Worm (Caenorhabditis elegans) whole organism, young adult: ENCODE results near the gene VM106R.1.

ENCODE experiments used
- B0019.2 ChIP-seq: fragments of 200-800 bp; sonication (Bioruptor generic); conservative IDR thresholded peaks from 2 replicates; pipeline ENCODE4 v1.3.6; 2022; ENCODE audit warnings: missing genetic modification reagents, missing genetic modification characterization, missing compliant biosample characterization
- B0336.3 ChIP-seq: fragments of 200-800 bp; sonication (Bioruptor generic); IDR thresholded peaks from 2 replicates; pipeline ENCODE4 v1.3.6; 2022; ENCODE audit warnings: missing genetic modification characterization, missing compliant biosample characterization
- C17E4.6 ChIP-seq: fragments of 200-800 bp; sonication (Bioruptor generic); IDR thresholded peaks from 2 replicates; pipeline ENCODE4 v1.3.6; 2022; ENCODE audit warnings: missing genetic modification reagents, missing genetic modification characterization, missing compliant biosample characterization
- D2030.7 ChIP-seq: fragments of 200-800 bp; sonication (Bioruptor generic); IDR thresholded peaks from 2 replicates; pipeline ENCODE4 v1.3.6; 2022; ENCODE audit warnings: missing genetic modification reagents, missing genetic modification characterization, missing compliant biosample characterization
- F22D6.2 ChIP-seq: sonication (generic microtip); optimal IDR thresholded peaks from 2 replicates; lab custom pipeline; 2016; ENCODE audit warnings: mild to moderate bottlenecking, missing genetic modification characterization, missing compliant biosample characterization
- F33H1.4 ChIP-seq: fragments of 200-800 bp; sonication (Bioruptor generic); IDR thresholded peaks from 2 replicates; pipeline ENCODE4 v1.3.6; 2022; ENCODE audit warnings: missing genetic modification reagents, missing genetic modification characterization, missing compliant biosample characterization
- F52B5.7 ChIP-seq: sonication (generic microtip); optimal IDR thresholded peaks from 2 replicates; lab custom pipeline; 2016; ENCODE audit warnings: mild to moderate bottlenecking, missing genetic modification characterization, missing compliant biosample characterization
- K12H6.12 ChIP-seq: fragments of 200-800 bp; sonication (Bioruptor generic); optimal IDR thresholded peaks from 2 replicates; lab custom pipeline; 2018; ENCODE audit warnings: mild to moderate bottlenecking, missing genetic modification characterization, missing compliant biosample characterization
- T26A5.8 ChIP-seq: sonication (generic microtip); optimal IDR thresholded peaks from 2 replicates; lab custom pipeline; 2016; ENCODE audit warnings: missing genetic modification characterization, missing compliant biosample characterization
- Y53F4B.3 ChIP-seq: fragments of 200-800 bp; sonication (Bioruptor generic); IDR thresholded peaks from 2 replicates; pipeline ENCODE4 v1.3.6; 2022; ENCODE audit warnings: missing genetic modification reagents, missing genetic modification characterization, missing compliant biosample characterization
- Y56A3A.18 ChIP-seq: fragments of 200-800 bp; sonication (Bioruptor generic); IDR thresholded peaks from 2 replicates; pipeline ENCODE4 v1.3.6; 2022; ENCODE audit warnings: missing genetic modification reagents, missing genetic modification characterization, missing compliant biosample characterization
- Y79H2A.3 ChIP-seq: fragments of 200-800 bp; sonication (Bioruptor generic); conservative IDR thresholded peaks from 2 replicates; pipeline ENCODE4 v1.3.6; 2022; ENCODE audit warnings: missing genetic modification reagents, missing genetic modification characterization, missing compliant biosample characterization
- Y95B8A.8 ChIP-seq: fragments of 200-800 bp; sonication (Bioruptor generic); IDR thresholded peaks from 2 replicates; pipeline ENCODE4 v1.3.6; 2022; ENCODE audit warnings: missing genetic modification reagents, missing genetic modification characterization, missing compliant biosample characterization
- akir-1 ChIP-seq: fragments of 200-800 bp; sonication (Bioruptor generic); optimal IDR thresholded peaks from 2 replicates; lab custom pipeline; 2018; ENCODE audit warnings: mild to moderate bottlenecking, missing genetic modification characterization, moderate library complexity, missing compliant biosample characterization
- athp-1 ChIP-seq: sonication (generic microtip); optimal IDR thresholded peaks from 2 replicates; lab custom pipeline; 2017; ENCODE audit warnings: mild to moderate bottlenecking, missing genetic modification characterization, missing compliant biosample characterization
- attf-5 ChIP-seq: fragments of 200-800 bp; sonication (Bioruptor generic); optimal IDR thresholded peaks from 2 replicates; lab custom pipeline; 2018; ENCODE audit warnings: mild to moderate bottlenecking, missing genetic modification characterization, missing compliant biosample characterization
- bed-1 ChIP-seq: fragments of 200-800 bp; sonication (Bioruptor generic); IDR thresholded peaks from 2 replicates; pipeline ENCODE4 v1.3.6; 2022; ENCODE audit warnings: missing genetic modification reagents, missing genetic modification characterization, missing compliant biosample characterization
- ceh-58 ChIP-seq: fragments of 200-800 bp; sonication (Bioruptor generic); IDR thresholded peaks from 2 replicates; pipeline ENCODE4 v1.3.6; 2022; ENCODE audit warnings: missing genetic modification characterization, missing compliant biosample characterization
- ceh-91 ChIP-seq: fragments of 200-800 bp; sonication (Bioruptor generic); IDR thresholded peaks from 2 replicates; pipeline ENCODE4 v1.3.6; 2022; ENCODE audit warnings: missing genetic modification reagents, missing genetic modification characterization, missing compliant biosample characterization
- chd-7 ChIP-seq: sonication (generic microtip); optimal IDR thresholded peaks from 2 replicates; lab custom pipeline; 2016; ENCODE audit warnings: mild to moderate bottlenecking, missing genetic modification characterization, moderate library complexity, missing compliant biosample characterization
- die-1 ChIP-seq: sonication (generic microtip); optimal IDR thresholded peaks from 2 replicates; lab custom pipeline; 2016; ENCODE audit warnings: missing genotype, mild to moderate bottlenecking, missing genetic modification characterization, missing compliant biosample characterization
- efl-1 ChIP-seq: fragments of 150-350 bp; optimal IDR thresholded peaks from 2 replicates; lab custom pipeline; 2014; ENCODE audit warnings: missing biosample characterization, missing genetic modification reagents, missing genetic modification characterization
- ekl-4 ChIP-seq: fragments of 200-800 bp; sonication (Bioruptor generic); IDR thresholded peaks from 2 replicates; pipeline ENCODE4 v1.3.6; 2022; ENCODE audit warnings: missing genetic modification reagents, missing genetic modification characterization, missing compliant biosample characterization
- ets-4 ChIP-seq: fragments of 200-800 bp; sonication (Bioruptor generic); optimal IDR thresholded peaks from 2 replicates; lab custom pipeline; 2018; ENCODE audit warnings: mild to moderate bottlenecking, missing genetic modification characterization, missing compliant biosample characterization
- him-1 ChIP-seq: sonication (generic microtip); optimal IDR thresholded peaks from 2 replicates; lab custom pipeline; 2016; ENCODE audit warnings: missing genotype, missing genetic modification reagents, missing genetic modification characterization, missing compliant biosample characterization
- hmg-1.2 ChIP-seq: fragments of 200-800 bp; sonication (Bioruptor generic); IDR thresholded peaks from 2 replicates; pipeline ENCODE4 v1.3.6; 2022; ENCODE audit warnings: missing genetic modification reagents, missing genetic modification characterization, missing compliant biosample characterization
- lin-26 ChIP-seq: fragments of 200-800 bp; sonication (Bioruptor generic); IDR thresholded peaks from 2 replicates; pipeline ENCODE4 v1.3.6; 2022; ENCODE audit warnings: missing genetic modification reagents, missing genetic modification characterization, missing compliant biosample characterization
- lin-35 ChIP-seq, 3 experiments: fragments of 150-350 bp in 2 of 3; sonication (generic microtip) in 1 of 3; optimal IDR thresholded peaks; 2 replicates each; lab custom pipeline; 2014 to 2018; ENCODE audit warnings: missing biosample characterization in 3 of 3, missing genetic modification characterization in 3 of 3, missing genetic modification reagents in 3 of 3
- lir-1 ChIP-seq: fragments of 200-800 bp; sonication (Bioruptor generic); conservative IDR thresholded peaks from 2 replicates; pipeline ENCODE4 v1.3.6; 2022; ENCODE audit warnings: missing genetic modification reagents, missing genetic modification characterization, missing compliant biosample characterization
- lsl-1 ChIP-seq: fragments of 200-800 bp; sonication (Bioruptor generic); optimal IDR thresholded peaks from 2 replicates; lab custom pipeline; 2018; ENCODE audit warnings: mild to moderate bottlenecking, missing genetic modification characterization, moderate library complexity, missing compliant biosample characterization
- mes-4 ChIP-seq: sonication (generic microtip); optimal IDR thresholded peaks from 2 replicates; lab custom pipeline; 2016; ENCODE audit warnings: missing genotype, missing genetic modification characterization, missing compliant biosample characterization
- nhr-27 ChIP-seq: fragments of 200-800 bp; sonication (Bioruptor generic); optimal IDR thresholded peaks from 2 replicates; lab custom pipeline; 2018; ENCODE audit warnings: mild to moderate bottlenecking, missing genetic modification characterization, moderate library complexity, missing compliant biosample characterization
- rec-8 ChIP-seq, 2 experiments: sonication (generic microtip); optimal IDR thresholded peaks; 2 replicates each; lab custom pipeline; 2016; ENCODE audit warnings: mild to moderate bottlenecking in 2 of 2, missing genetic modification characterization in 2 of 2, missing genetic modification reagents in 2 of 2, missing genotype in 2 of 2, missing biosample characterization in 1 of 2, missing compliant biosample characterization in 1 of 2, moderate library complexity in 1 of 2
- repo-1 ChIP-seq: sonication (generic microtip); optimal IDR thresholded peaks from 2 replicates; lab custom pipeline; 2017; ENCODE audit warnings: mild to moderate bottlenecking, missing genetic modification characterization, missing compliant biosample characterization
- rpc-1 ChIP-seq, 2 experiments: fragments of 150-350 bp in 1 of 2; sonication (generic microtip) in 1 of 2; optimal IDR thresholded peaks; 2 replicates each; lab custom pipeline; 2014 to 2018; ENCODE audit warnings: missing biosample characterization in 1 of 2, missing genetic modification characterization in 1 of 2, missing genetic modification reagents in 1 of 2, missing genotype in 1 of 2
- snpc-1.1 ChIP-seq: sonication (generic microtip); optimal IDR thresholded peaks from 2 replicates; lab custom pipeline; 2017; ENCODE audit warnings: missing genetic modification characterization, mild to moderate bottlenecking, missing compliant biosample characterization, antibody characterized with exemption, moderate library complexity, missing genotype, missing genetic modification reagents; ENCODE audit not compliant: insufficient read depth
- snpc-4 ChIP-seq, 5 experiments: fragments of 150-350 bp in 1 of 5; sonication (generic microtip) in 4 of 5; optimal IDR thresholded peaks; 2 replicates each; lab custom pipeline; 2014 to 2018; ENCODE audit warnings: missing genetic modification characterization in 5 of 5, missing biosample characterization in 3 of 5, antibody characterized with exemption in 2 of 5, mild to moderate bottlenecking in 2 of 5, missing compliant biosample characterization in 2 of 5, missing genotype in 2 of 5, moderate library complexity in 2 of 5, missing genetic modification reagents in 1 of 5
- tbp1 ChIP-seq: fragments of 200-800 bp; sonication (Bioruptor generic); optimal IDR thresholded peaks from 2 replicates; lab custom pipeline; 2018; ENCODE audit warnings: mild to moderate bottlenecking, missing genetic modification characterization, missing compliant biosample characterization
- unc-130 ChIP-seq: sonication (generic microtip); optimal IDR thresholded peaks from 2 replicates; lab custom pipeline; 2016; ENCODE audit warnings: missing genetic modification reagents, missing genetic modification characterization, missing compliant biosample characterization
- unc-62 ChIP-seq: fragments of 150-350 bp; optimal IDR thresholded peaks from 2 replicates; lab custom pipeline; 2014; ENCODE audit warnings: missing biosample characterization, missing genetic modification reagents, missing genetic modification characterization
- xnd-1 ChIP-seq: sonication (generic microtip); optimal IDR thresholded peaks from 2 replicates; lab custom pipeline; 2016; ENCODE audit warnings: missing genotype, missing genetic modification reagents, missing genetic modification characterization, missing compliant biosample characterization
- zfh-2 ChIP-seq: fragments of 200-800 bp; sonication (Bioruptor generic); conservative IDR thresholded peaks from 2 replicates; pipeline ENCODE4 v1.3.6; 2022; ENCODE audit warnings: missing genetic modification reagents, missing genetic modification characterization, missing compliant biosample characterization
- ztf-18 ChIP-seq: sonication (generic microtip); optimal IDR thresholded peaks from 2 replicates; lab custom pipeline; 2016; ENCODE audit warnings: missing genotype, mild to moderate bottlenecking, missing genetic modification characterization, missing compliant biosample characterization
- ztf-22 ChIP-seq: fragments of 200-800 bp; sonication (Bioruptor generic); optimal IDR thresholded peaks from 2 replicates; lab custom pipeline; 2018; ENCODE audit warnings: mild to moderate bottlenecking, missing genetic modification characterization, moderate library complexity, missing compliant biosample characterization
- ztf-25 ChIP-seq: fragments of 200-800 bp; sonication (Bioruptor generic); IDR thresholded peaks from 2 replicates; pipeline ENCODE4 v1.3.6; 2022; ENCODE audit warnings: missing genetic modification reagents, missing genetic modification characterization, missing compliant biosample characterization
- ztf-3 ChIP-seq: fragments of 200-800 bp; sonication (Bioruptor generic); optimal IDR thresholded peaks from 2 replicates; lab custom pipeline; 2018; ENCODE audit warnings: mild to moderate bottlenecking, missing genetic modification characterization, missing compliant biosample characterization

VM106R.1 gene

DNA sequence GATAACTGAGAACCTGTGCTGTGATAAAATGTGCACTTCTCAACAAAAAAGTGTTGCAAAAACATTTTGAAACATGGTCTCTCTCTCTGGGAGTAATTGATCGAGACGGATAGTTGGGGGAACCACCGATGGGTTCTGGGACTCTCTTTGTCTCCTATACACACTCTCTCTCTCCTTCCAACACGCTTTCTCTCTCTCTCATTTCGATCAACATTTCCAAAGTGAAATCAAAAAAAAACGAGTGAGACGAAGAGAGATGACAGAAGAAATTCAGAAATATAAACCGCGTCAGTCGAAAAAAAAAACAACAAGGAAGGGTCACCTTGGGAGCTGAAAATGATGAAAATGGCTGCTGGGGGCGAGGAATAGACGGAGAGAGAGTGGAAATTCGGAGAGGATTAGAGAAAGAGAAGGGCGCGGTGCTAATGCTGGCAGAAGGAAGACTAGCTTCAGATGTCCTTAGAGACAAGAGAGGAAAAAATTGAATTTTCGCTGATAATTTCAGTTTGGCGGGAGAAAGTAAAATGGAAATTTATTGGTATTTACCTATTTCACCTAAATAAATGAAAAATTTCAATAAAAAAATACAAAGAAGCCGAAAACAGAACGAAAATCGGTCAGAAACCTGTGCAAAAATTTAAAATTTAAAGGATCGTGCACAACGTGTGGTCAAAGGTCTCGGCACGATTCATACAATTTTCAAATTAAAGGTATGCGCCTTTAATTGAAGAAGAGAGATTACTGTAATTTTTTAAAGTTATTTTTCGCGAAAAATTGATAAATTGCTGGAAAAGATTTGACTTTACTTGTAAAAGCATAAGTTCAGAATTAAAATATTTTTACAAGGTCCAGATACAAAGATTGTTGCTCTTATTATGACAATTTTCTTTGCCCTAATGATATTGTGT lies 34.0 kb upstream of the VM106R.1 start (continued):
- TF ChIP-seq rec-8 (tag; optimal IDR thresholded peaks at IDR 0.05; lab: Kevin White, UChicago) = no peak
- TF ChIP-seq F52B5.7 (tag; lab: Kevin White, UChicago) = no peak
- peak; percentile 40; the same call in 1 of the 2 replicates for TF ChIP-seq D2030.7 (GFP tag; lab: Robert Waterston, UW)
- TF ChIP-seq ekl-4 = no peak
- peak; percentile 39; the same call in 1 of the 2 replicates for TF ChIP-seq zfh-2
- no peak for TF ChIP-seq tbp1 (GFP tag; lab: Kevin White, UChicago)
- no peak for TF ChIP-seq repo-1
- TF ChIP-seq hmg-1.2 (GFP tag; lab: Robert Waterston, UW) = peak; percentile 4; the same call in 1 of the 2 replicates
- no peak for TF ChIP-seq nhr-27
- no peak for TF ChIP-seq lin-26 (GFP tag; lab: Robert Waterston, UW)
- TF ChIP-seq lin-35 (GFP tag; optimal IDR thresholded peaks at IDR 0.05; lab: Kevin White, UChicago) = no peak
- TF ChIP-seq B0019.2 (GFP tag; lab: Robert Waterston, UW) = no peak
- TF ChIP-seq F22D6.2 (tag; lab: Kevin White, UChicago) = no peak
- TF ChIP-seq die-1 = no peak
- TF ChIP-seq attf-5 (GFP tag; lab: Kevin White, UChicago) = no peak
- no peak for TF ChIP-seq snpc-1.1
- no peak for TF ChIP-seq akir-1
- TF ChIP-seq ztf-25 = no peak
- peak; percentile 87 for TF ChIP-seq lsl-1 (GFP tag; lab: Kevin White, UChicago)
- no peak for TF ChIP-seq ztf-18 (tag; lab: Kevin White, UChicago)
- no peak for TF ChIP-seq K12H6.12 (tag; lab: Kevin White, UChicago)
- TF ChIP-seq Y56A3A.18 (GFP tag; lab: Robert Waterston, UW) = no peak
- TF ChIP-seq rpc-1 (optimal IDR thresholded peaks at IDR 0.05; lab: Kevin White, UChicago) = no peak
- TF ChIP-seq rpc-1 (tag; optimal IDR thresholded peaks at IDR 0.05; lab: Kevin White, UChicago) = no peak
- TF ChIP-seq T26A5.8 (tag; lab: Kevin White, UChicago) = no peak
- no peak for TF ChIP-seq B0336.3 (GFP tag; lab: Robert Waterston, UW)
- 0 out of 2 replicates have a peak, but pooled peaks have one; percentile 40 for TF ChIP-seq ceh-91 (GFP tag; lab: Robert Waterston, UW)
- TF ChIP-seq mes-4 = no peak
- no peak for TF ChIP-seq athp-1 (tag; lab: Kevin White, UChicago)
- TF ChIP-seq bed-1 (GFP tag; lab: Robert Waterston, UW) = no peak
- TF ChIP-seq F33H1.4 (GFP tag; lab: Robert Waterston, UW) = peak; percentile 87
- TF ChIP-seq ztf-3 (GFP tag; lab: Kevin White, UChicago) = no peak
- no peak for TF ChIP-seq Y53F4B.3 (GFP tag; lab: Robert Waterston, UW)
- TF ChIP-seq unc-130 (GFP tag; lab: Kevin White, UChicago) = no peak
- TF ChIP-seq ets-4 (GFP tag; lab: Kevin White, UChicago) = no peak
- no peak for TF ChIP-seq Y79H2A.3 (GFP tag; lab: Robert Waterston, UW)
- no peak for TF ChIP-seq unc-62
- no peak for TF ChIP-seq lir-1
- TF ChIP-seq xnd-1 (tag; lab: Kevin White, UChicago) = peak; percentile 77
- no peak for TF ChIP-seq C17E4.6 (GFP tag; lab: Robert Waterston, UW)
- TF ChIP-seq Y95B8A.8 (GFP tag; lab: Robert Waterston, UW) = peak; percentile 35; the same call in 1 of the 2 replicates
- TF ChIP-seq ztf-22 (GFP tag; lab: Kevin White, UChicago) = no peak
- TF ChIP-seq ceh-58 (GFP tag; lab: Robert Waterston, UW) = no peak
- TF ChIP-seq efl-1 (GFP tag; lab: Kevin White, UChicago) = peak; percentile 46
- TF ChIP-seq snpc-4 (GFP tag; optimal IDR thresholded peaks at IDR 0.05; lab: Kevin White, UChicago) = no peak
- peak in 1 of 4 experiments; percentile 13 for TF ChIP-seq snpc-4 (tag; optimal IDR thresholded peaks at IDR 0.05; lab: Kevin White, UChicago)
- no peak for TF ChIP-seq him-1
- no peak for TF ChIP-seq chd-7 (tag; lab: Kevin White, UChicago)
